Worm (Caenorhabditis elegans): Measurements from ENCODE around the gene bigr-1.
A peak's percentile ranks its signal among the peaks of the same experiment; 100 is the strongest.

- TF ChIP-seq W03F9.2 (tag; optimal IDR thresholded peaks at IDR 0.05) (peak; percentile 4), him-1 (tag; optimal IDR thresholded peaks at IDR 0.05) (no peak)
Measured at ce11 chrII:11132542-11132941, 48.9 kb upstream of the bigr-1 start, which contains the start of gene F40F8.11.
